Worm (Caenorhabditis elegans): ENCODE data around the gene ceh-7.

DNA sequence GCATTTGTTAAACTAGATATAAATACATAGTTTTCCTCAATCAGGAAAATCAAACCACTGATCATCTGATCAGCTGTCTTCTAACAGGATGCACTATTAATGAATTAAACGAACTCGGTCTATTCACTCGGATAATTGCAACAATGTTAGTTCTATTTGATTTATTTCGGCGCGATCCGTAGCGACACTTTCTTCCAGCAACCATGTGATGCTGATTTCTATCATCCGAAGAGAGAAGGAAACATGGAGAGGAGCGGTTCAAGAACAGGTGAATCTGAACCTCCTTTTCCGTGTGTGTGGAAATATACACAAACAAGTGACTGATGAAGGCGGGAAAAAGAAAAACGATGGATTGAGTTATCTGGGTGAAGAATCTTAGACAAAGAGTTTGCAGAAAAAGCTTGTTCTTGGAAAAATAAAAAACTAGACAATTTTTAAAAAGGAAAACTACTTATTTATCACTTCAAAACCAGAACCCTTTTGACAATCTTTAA lies 28.2 kb upstream of the ceh-7 start:
- TF ChIP-seq him-1 (tag; optimal IDR thresholded peaks at IDR 0.05) (no peak), dao-5 (tag; optimal IDR thresholded peaks at IDR 0.05) (no peak), W03F9.2 (tag; optimal IDR thresholded peaks at IDR 0.05) (no peak)

Measured in whole organism, L4/young adult.